Worm (Caenorhabditis elegans) whole organism, midembryonic: ENCODE measurements around the gene F25G6.9.

Experiments
- T22C8.4 ChIP-seq: fragments of 200-800 bp; sonication (Bioruptor generic); IDR thresholded peaks from 2 replicates; pipeline ENCODE4 v1.3.6; 2022; ENCODE audit warnings: missing genetic modification characterization, missing compliant biosample characterization
- cog-1 ChIP-seq: sonication (generic microtip); optimal IDR thresholded peaks from 2 replicates; lab custom pipeline; 2016; ENCODE audit warnings: missing genetic modification characterization, missing compliant biosample characterization
- flt-1 ChIP-seq: fragments of 200-800 bp; sonication (Bioruptor generic); IDR thresholded peaks from 2 replicates; pipeline ENCODE4 v1.3.6; 2022; ENCODE audit warnings: missing genetic modification characterization, missing compliant biosample characterization
- klf-2 ChIP-seq: fragments of 200-800 bp; sonication (Bioruptor generic); conservative IDR thresholded peaks from 2 replicates; pipeline ENCODE4 v1.3.6; 2022; ENCODE audit warnings: missing genetic modification reagents, missing genetic modification characterization, missing compliant biosample characterization
- med-1 ChIP-seq: sonication (generic microtip); optimal IDR thresholded peaks from 2 replicates; lab custom pipeline; 2017; ENCODE audit warnings: missing genetic modification characterization, mild to moderate bottlenecking, missing compliant biosample characterization, antibody characterized with exemption, missing genetic modification reagents; ENCODE audit not compliant: insufficient read depth
- ref-1 ChIP-seq: fragments of 200-800 bp; sonication (Bioruptor generic); conservative IDR thresholded peaks from 2 replicates; pipeline ENCODE4 v1.3.6; 2022; ENCODE audit warnings: missing genetic modification reagents, missing genetic modification characterization, missing compliant biosample characterization
- ztf-23 ChIP-seq: fragments of 200-800 bp; sonication (Bioruptor generic); IDR thresholded peaks from 2 replicates; pipeline ENCODE4 v1.3.6; 2022; ENCODE audit warnings: missing genetic modification reagents, missing genetic modification characterization, missing compliant biosample characterization
- ztf-29 ChIP-seq: fragments of 200-800 bp; sonication (Bioruptor generic); IDR thresholded peaks from 2 replicates; pipeline ENCODE4 v1.3.6; 2022; ENCODE audit warnings: missing genetic modification reagents, missing genetic modification characterization, missing compliant biosample characterization

ce11 chrV:8520846-8521553 lies 48.8 kb downstream of the F25G6.9 start, which contains the start of the genes F45F2.11 and otpl-7:
- no peak for TF ChIP-seq ztf-29 (GFP tag; lab: Robert Waterston, UW)
- TF ChIP-seq cog-1 (tag; lab: Kevin White, UChicago), result no peak
- TF ChIP-seq med-1 (GFP tag; lab: Kevin White, UChicago), result no peak
- TF ChIP-seq ztf-23 (GFP tag; lab: Robert Waterston, UW), result no peak
- no peak for TF ChIP-seq ref-1
- TF ChIP-seq T22C8.4 (GFP tag; lab: Robert Waterston, UW), result no peak
- no peak for TF ChIP-seq klf-2 (GFP tag; lab: Robert Waterston, UW)
- TF ChIP-seq flt-1 (GFP tag; lab: Robert Waterston, UW), result no peak
